Worm (Caenorhabditis elegans) whole organism, L2 larva: Measurements from ENCODE around the gene Y39G8B.9.

Experiments used
- F13H6.1 ChIP-seq: sonication (generic microtip); optimal IDR thresholded peaks from 2 replicates; lab custom pipeline; 2016; ENCODE audit warnings: missing genetic modification characterization, missing compliant biosample characterization
- ama-1 ChIP-seq: fragments of 150-350 bp; optimal IDR thresholded peaks from 2 replicates; lab custom pipeline; 2018; ENCODE audit warnings: inconsistent platforms
- egl-27 ChIP-seq: sonication (generic microtip); optimal IDR thresholded peaks from 3 replicates; lab custom pipeline; 2017; ENCODE audit warnings: missing biosample characterization, missing genetic modification reagents, missing genetic modification characterization
- gmeb-1 ChIP-seq: fragments of 150-350 bp; optimal IDR thresholded peaks from 2 replicates; lab custom pipeline; 2014; ENCODE audit warnings: missing biosample characterization, missing genetic modification characterization
- lin-39 ChIP-seq: fragments of 150-350 bp; optimal IDR thresholded peaks from 2 replicates; lab custom pipeline; 2014; ENCODE audit warnings: missing biosample characterization, missing genetic modification reagents, missing genetic modification characterization
- nhr-237 ChIP-seq: fragments of 150-350 bp; optimal IDR thresholded peaks from 2 replicates; lab custom pipeline; 2014; ENCODE audit warnings: missing biosample characterization, missing genetic modification characterization
- sma-3 ChIP-seq: sonication (generic microtip); optimal IDR thresholded peaks from 2 replicates; lab custom pipeline; 2016; ENCODE audit warnings: missing genetic modification reagents, missing genetic modification characterization, missing compliant biosample characterization
- snpc-4 ChIP-seq: fragments of 150-350 bp; optimal IDR thresholded peaks from 2 replicates; lab custom pipeline; 2014; ENCODE audit warnings: missing biosample characterization, missing genetic modification characterization
- unc-39 ChIP-seq: fragments of 150-350 bp; optimal IDR thresholded peaks from 2 replicates; lab custom pipeline; 2014; ENCODE audit warnings: missing biosample characterization, missing genetic modification characterization
- unc-62 ChIP-seq: fragments of 150-350 bp; optimal IDR thresholded peaks from 2 replicates; lab custom pipeline; 2014; ENCODE audit warnings: missing biosample characterization, missing genetic modification reagents, missing genetic modification characterization
- ztf-4 ChIP-seq: fragments of 150-350 bp; optimal IDR thresholded peaks from 2 replicates; lab custom pipeline; 2014; ENCODE audit warnings: missing biosample characterization, missing genetic modification characterization

DNA sequence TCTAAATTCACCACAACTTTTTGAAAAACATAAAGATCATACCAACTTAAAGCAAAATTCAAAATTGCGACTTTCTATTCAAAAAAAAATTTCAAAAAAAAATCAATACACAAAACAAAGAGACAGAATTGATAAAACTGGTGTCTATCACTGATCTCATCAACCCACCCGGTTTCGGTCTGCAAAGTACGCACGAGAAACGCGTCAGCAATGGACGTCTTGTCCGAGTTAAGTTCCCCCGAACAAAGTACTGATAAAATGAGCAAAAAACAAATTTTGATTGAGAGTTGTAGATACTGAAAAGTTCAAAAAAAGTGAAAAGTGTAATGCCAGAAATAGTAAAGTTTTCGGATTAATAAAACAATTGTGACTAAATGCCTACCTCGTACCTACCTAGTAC lies 22.8 kb upstream of the Y39G8B.9 start:
- TF ChIP-seq gmeb-1 (no peak), lin-39 (tag; lab: Kevin White, UChicago) (no peak), unc-62 (GFP tag; lab: Kevin White, UChicago) (no peak), ama-1 (lab: Kevin White, UChicago) (no peak), unc-39 (no peak), snpc-4 (tag; lab: Kevin White, UChicago) (no peak), ztf-4 (tag; lab: Kevin White, UChicago) (no peak), egl-27 (tag; lab: Kevin White, UChicago) (no peak), sma-3 (GFP tag; lab: Kevin White, UChicago) (no peak), nhr-237 (tag; lab: Kevin White, UChicago) (no peak), F13H6.1 (tag; lab: Kevin White, UChicago) (no peak)
